Worm (Caenorhabditis elegans): ENCODE data around the gene chil-5.

DNA sequence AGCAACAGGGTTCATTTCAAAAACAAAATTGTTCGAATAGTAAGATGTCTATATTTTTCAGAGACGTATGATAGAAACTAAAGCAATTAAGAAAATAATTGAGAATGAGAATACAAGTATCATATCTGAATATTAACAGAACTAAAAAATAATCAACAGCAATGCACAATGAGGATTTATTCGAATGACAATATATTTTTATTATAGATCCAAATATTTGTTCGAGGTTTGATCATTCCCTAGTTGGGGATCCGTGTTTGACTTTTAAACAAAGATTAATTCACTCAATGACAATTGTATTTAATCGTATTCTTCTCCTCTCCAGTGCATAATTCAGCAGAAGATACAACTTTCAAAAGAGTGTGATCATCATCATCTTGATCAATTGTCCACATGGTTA is 2.7 kb upstream of the chil-5 start, which contains the start of gene C08H9.18:
- TF ChIP-seq lin-13 (GFP tag; optimal IDR thresholded peaks at IDR 0.05): no peak
- TF ChIP-seq fos-1 (tag; optimal IDR thresholded peaks at IDR 0.05): no peak
- TF ChIP-seq nhr-12 (tag; optimal IDR thresholded peaks at IDR 0.05): no peak
- TF ChIP-seq sem-4 (tag; optimal IDR thresholded peaks at IDR 0.05): no peak
- no peak for TF ChIP-seq ceh-16 (tag; optimal IDR thresholded peaks at IDR 0.05)
- no peak for TF ChIP-seq nhr-11 (tag; optimal IDR thresholded peaks at IDR 0.05)
- no peak for TF ChIP-seq ztf-4 (tag; optimal IDR thresholded peaks at IDR 0.05)
- TF ChIP-seq ceh-82 (tag; optimal IDR thresholded peaks at IDR 0.05): no peak
- TF ChIP-seq mdl-1 (tag; optimal IDR thresholded peaks at IDR 0.05): no peak
- TF ChIP-seq unc-62 (GFP tag; optimal IDR thresholded peaks at IDR 0.05): no peak
- no peak for TF ChIP-seq snpc-4 (tag; optimal IDR thresholded peaks at IDR 0.05)
- TF ChIP-seq elt-1 (tag; optimal IDR thresholded peaks at IDR 0.05): no peak
- no peak for TF ChIP-seq F13H6.1 (tag; optimal IDR thresholded peaks at IDR 0.05)

All from whole organism, L2 larva.